Fruit fly (Drosophila melanogaster) whole organism, prepupa: ENCODE measurements around the gene CG31262.

Experiments used
- Blimp-1 ChIP-seq: fragments of 200-800 bp; sonication (Bioruptor generic); optimal IDR thresholded peaks from 3 replicates; lab custom pipeline; 2017; ENCODE audit warnings: missing biosample characterization, missing genetic modification characterization, mild to moderate bottlenecking, moderate library complexity, missing genetic modification reagents
- CG10631 ChIP-seq: fragments of 200-800 bp; sonication (Bioruptor generic); optimal IDR thresholded peaks from 2 replicates; lab custom pipeline; 2016; ENCODE audit warnings: missing biosample characterization, missing genetic modification characterization
- CG16779 ChIP-seq: fragments of 200-800 bp; sonication (Bioruptor generic); optimal IDR thresholded peaks from 3 replicates; lab custom pipeline; 2017; ENCODE audit warnings: missing biosample characterization, mild to moderate bottlenecking, missing genetic modification characterization
- CG6163 ChIP-seq: fragments of 200-800 bp; sonication (Bioruptor generic); IDR thresholded peaks from 3 replicates; pipeline ENCODE4 v1.3.6; 2022; ENCODE audit warnings: missing biosample characterization, missing genetic modification characterization
- CG8119 ChIP-seq: fragments of 200-800 bp; sonication (Bioruptor generic); IDR thresholded peaks from 3 replicates; pipeline ENCODE4 v1.3.6; 2022; ENCODE audit warnings: missing biosample characterization, missing genetic modification characterization
- CG9139 ChIP-seq: fragments of 200-800 bp; sonication (Bioruptor generic); optimal IDR thresholded peaks from 3 replicates; lab custom pipeline; 2017; ENCODE audit warnings: missing biosample characterization, mild to moderate bottlenecking, missing genetic modification characterization
- Gug ChIP-seq: fragments of 200-800 bp; sonication (Bioruptor generic); IDR thresholded peaks from 2 replicates; pipeline ENCODE4 v1.3.6; 2022; ENCODE audit warnings: missing biosample characterization, missing genetic modification characterization
- Lpt ChIP-seq: fragments of 200-800 bp; sonication (Bioruptor generic); optimal IDR thresholded peaks from 3 replicates; lab custom pipeline; 2016; ENCODE audit warnings: missing biosample characterization, missing genetic modification characterization
- eg ChIP-seq: fragments of 200-800 bp; sonication (Bioruptor generic); IDR thresholded peaks from 3 replicates; pipeline ENCODE4 v1.3.6; 2022; ENCODE audit warnings: missing biosample characterization, missing genetic modification characterization
- fd59A ChIP-seq: fragments of 200-800 bp; sonication (Bioruptor generic); optimal IDR thresholded peaks from 2 replicates; lab custom pipeline; 2017; ENCODE audit warnings: missing biosample characterization, mild to moderate bottlenecking, missing genetic modification characterization, missing genetic modification reagents
- fkh ChIP-seq: fragments of 200-800 bp; sonication (Bioruptor generic); optimal IDR thresholded peaks from 3 replicates; lab custom pipeline; 2017; ENCODE audit warnings: missing biosample characterization, mild to moderate bottlenecking, missing genetic modification characterization, moderate library complexity
- spab ChIP-seq: fragments of 200-800 bp; sonication (Bioruptor generic); optimal IDR thresholded peaks from 2 replicates; lab custom pipeline; 2017; ENCODE audit warnings: missing biosample characterization, mild to moderate bottlenecking, missing genetic modification characterization, missing genetic modification reagents

DNA sequence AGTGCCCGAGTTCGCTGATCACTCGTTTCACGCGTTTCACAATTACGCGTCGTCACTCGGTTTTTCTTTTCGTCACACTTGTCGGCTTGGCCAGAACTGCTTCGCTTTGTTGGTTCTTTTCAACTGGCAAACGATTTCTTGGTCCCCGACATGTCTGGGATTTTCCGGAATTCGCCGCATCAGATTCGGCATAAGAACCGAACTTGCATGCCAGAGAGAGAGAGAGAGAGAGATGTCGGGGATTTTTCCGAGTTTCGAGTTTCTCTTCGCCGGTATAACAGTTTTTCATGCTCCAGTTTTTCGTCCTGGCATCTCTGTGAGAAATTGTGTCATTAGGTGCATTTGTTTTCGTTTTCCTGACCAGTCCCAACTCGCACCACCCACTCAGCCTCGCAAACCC is 42.1 kb upstream of the CG31262 start, which contains the start of the genes beat-IIb and CG44257:
- no peak for TF ChIP-seq Blimp-1 (GFP tag; lab: Kevin White, UChicago)
- no peak for TF ChIP-seq CG9139 (GFP tag; lab: Kevin White, UChicago)
- no peak for TF ChIP-seq eg (GFP tag; lab: Robert Waterston, UW)
- no peak for TF ChIP-seq CG6163 (GFP tag; lab: Robert Waterston, UW)
- no peak for TF ChIP-seq Gug (GFP tag; lab: Robert Waterston, UW)
- TF ChIP-seq fd59A (GFP tag; lab: Kevin White, UChicago): no peak
- no peak for TF ChIP-seq spab (GFP tag; lab: Kevin White, UChicago)
- no peak for TF ChIP-seq CG10631 (GFP tag; lab: Kevin White, UChicago)
- no peak for TF ChIP-seq CG8119 (GFP tag; lab: Robert Waterston, UW)
- TF ChIP-seq fkh (GFP tag; lab: Kevin White, UChicago): no peak
- TF ChIP-seq Lpt (GFP tag; lab: Kevin White, UChicago): no peak
- no peak for TF ChIP-seq CG16779 (tag; lab: Kevin White, UChicago)
